Worm (Caenorhabditis elegans): ENCODE measurements around the gene C35D10.17.

The C35D10.17 gene

DNA sequence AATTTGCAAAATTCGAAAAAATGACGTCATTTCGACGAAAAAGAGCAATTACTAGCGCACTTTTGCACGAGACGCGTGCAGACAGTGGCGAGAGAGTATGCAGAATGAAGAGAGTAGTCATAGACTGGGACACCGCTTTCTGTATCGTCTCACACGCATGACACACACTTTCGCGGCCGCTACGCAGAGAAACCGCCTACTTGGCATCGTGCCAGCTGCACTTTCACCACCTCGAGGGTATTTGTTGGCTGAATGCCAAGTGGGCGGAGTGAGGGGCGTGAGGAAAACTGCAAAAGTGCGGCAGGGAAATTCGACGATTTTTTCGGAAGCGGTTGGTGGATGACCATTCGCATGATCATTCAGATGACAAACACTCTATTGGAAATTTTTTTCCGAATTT lies 32.9 kb downstream of the C35D10.17 start (continued):
- TF ChIP-seq bed-2 (GFP tag; IDR thresholded peaks at IDR 0.05) (peak; percentile 86), F49E8.2 (tag; optimal IDR thresholded peaks at IDR 0.05; ENCODE audit: insufficient read depth) (peak; percentile 6), nhr-27 (tag; optimal IDR thresholded peaks at IDR 0.05) (peak; percentile 80), pbrm-1 (GFP tag; IDR thresholded peaks at IDR 0.05) (peak; percentile 97), aptf-2 (GFP tag; conservative IDR thresholded peaks at IDR 0.05) (peak; percentile 73; the same call in 1 of the 2 replicates), F57C9.4 (tag; optimal IDR thresholded peaks at IDR 0.05) (peak; percentile 58), nfya-1 (tag; optimal IDR thresholded peaks at IDR 0.05; ENCODE audit: borderline replicate concordance, insufficient read depth) (no peak), madf-10 (tag; optimal IDR thresholded peaks at IDR 0.05) (peak; percentile 95), chd-7 (tag; optimal IDR thresholded peaks at IDR 0.05) (peak; percentile 100), ztf-28 (GFP tag; IDR thresholded peaks at IDR 0.05) (peak; percentile 86), sptf-2 (GFP tag; optimal IDR thresholded peaks at IDR 0.05) (peak; percentile 58), nhr-120 (GFP tag; IDR thresholded peaks at IDR 0.05) (no peak), rec-8 (tag; optimal IDR thresholded peaks at IDR 0.05) (no peak), B0261.1 (tag; optimal IDR thresholded peaks at IDR 0.05) (peak; percentile 37), ztf-18 (tag; optimal IDR thresholded peaks at IDR 0.05) (peak; percentile 87), tbp1 (GFP tag; optimal IDR thresholded peaks at IDR 0.05) (peak; percentile 77), nfyb-1 (GFP tag; IDR thresholded peaks at IDR 0.05) (peak; percentile 99), somi-1 (GFP tag; optimal IDR thresholded peaks at IDR 0.05) (peak; percentile 100), snpc-1.3 (tag; optimal IDR thresholded peaks at IDR 0.05; ENCODE audit: insufficient read depth) (no peak), nhr-179 (tag; optimal IDR thresholded peaks at IDR 0.05) (no peak), lsl-1 (GFP tag; optimal IDR thresholded peaks at IDR 0.05) (peak; percentile 49), D2030.7 (GFP tag; IDR thresholded peaks at IDR 0.05) (peak; percentile 41), Y79H2A.3 (GFP tag; conservative IDR thresholded peaks at IDR 0.05) (peak; percentile 76), cebp-2 (GFP tag; IDR thresholded peaks at IDR 0.05) (no peak), ztf-22 (GFP tag; optimal IDR thresholded peaks at IDR 0.05) (peak; percentile 99), F39B2.1 (GFP tag; IDR thresholded peaks at IDR 0.05) (no peak), ZK185.1 (tag; optimal IDR thresholded peaks at IDR 0.05; ENCODE audit: poor library complexity, severe bottlenecking) (peak; percentile 96), mes-4 (tag; optimal IDR thresholded peaks at IDR 0.05) (no peak), T07F8.4 (tag; optimal IDR thresholded peaks at IDR 0.05) (peak; percentile 38), F37B4.10 (GFP tag; IDR thresholded peaks at IDR 0.05) (peak; percentile 94)

DNA sequence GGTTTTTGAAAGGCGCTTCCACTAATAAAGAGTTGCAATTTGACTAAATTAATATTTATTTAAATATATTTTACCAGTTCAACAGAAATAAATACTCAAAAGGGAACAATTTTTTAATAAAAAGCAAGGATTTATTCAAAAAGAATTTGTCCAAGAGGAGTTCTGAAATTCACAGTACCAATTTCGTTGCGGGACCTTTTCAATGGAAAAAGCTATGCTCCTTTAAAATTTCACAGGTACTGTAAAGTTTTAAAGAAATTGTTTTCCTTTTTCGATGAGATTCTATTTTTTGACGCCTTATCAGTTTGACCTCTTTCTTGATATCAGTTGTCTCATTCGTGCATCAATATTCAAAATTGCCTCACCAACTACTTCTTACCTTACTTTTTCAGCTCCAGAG lies 33.4 kb downstream of the C35D10.17 start, which contains the start of gene tag-340:
Gene tag-340 (plus strand): TSS at position 249 of the 400 bp plus-strand sequence.
- TF ChIP-seq let-526 (GFP tag; IDR thresholded peaks at IDR 0.05) (no peak), xnd-1 (tag; optimal IDR thresholded peaks at IDR 0.05) (peak; percentile 51), F33H1.4 (GFP tag; IDR thresholded peaks at IDR 0.05) (peak; percentile 90), madf-6 (GFP tag; IDR thresholded peaks at IDR 0.05) (peak; percentile 85), nhr-27 (tag; optimal IDR thresholded peaks at IDR 0.05) (no peak), ceh-27 (GFP tag; optimal IDR thresholded peaks at IDR 0.05) (no peak), madf-8 (GFP tag; conservative IDR thresholded peaks at IDR 0.05) (peak; percentile 47; the same call in 1 of the 2 replicates), dpl-1 (GFP tag; optimal IDR thresholded peaks at IDR 0.05) (no peak), efl-1 (GFP tag; optimal IDR thresholded peaks at IDR 0.05) (peak; percentile 23), snpc-3.4 (tag; optimal IDR thresholded peaks at IDR 0.05) (peak; percentile 63), Y79H2A.3 (GFP tag; conservative IDR thresholded peaks at IDR 0.05) (no peak), nfyb-1 (GFP tag; IDR thresholded peaks at IDR 0.05) (no peak), nhr-80 (tag; optimal IDR thresholded peaks at IDR 0.05) (no peak), fkh-3 (tag; optimal IDR thresholded peaks at IDR 0.05) (no peak), D2030.7 (GFP tag; IDR thresholded peaks at IDR 0.05) (peak; percentile 63), snpc-1.3 (tag; optimal IDR thresholded peaks at IDR 0.05; ENCODE audit: insufficient read depth) (peak; percentile 58), Y53F4B.3 (GFP tag; IDR thresholded peaks at IDR 0.05) (no peak), ceh-100 (GFP tag; IDR thresholded peaks at IDR 0.05) (no peak), tlf-1 (GFP tag; optimal IDR thresholded peaks at IDR 0.05) (no peak), F22D6.2 (tag; optimal IDR thresholded peaks at IDR 0.05) (no peak), lsl-1 (GFP tag; optimal IDR thresholded peaks at IDR 0.05) (peak; percentile 88)

All from whole organism, young adult.